Worm (Caenorhabditis elegans) whole organism, midembryonic: Measurements from ENCODE around the gene K08H2.4.

Experiments
- T22C8.4 ChIP-seq: fragments of 200-800 bp; sonication (Bioruptor generic); IDR thresholded peaks from 2 replicates; pipeline ENCODE4 v1.3.6; 2022; ENCODE audit warnings: missing genetic modification characterization, missing compliant biosample characterization
- flt-1 ChIP-seq: fragments of 200-800 bp; sonication (Bioruptor generic); IDR thresholded peaks from 2 replicates; pipeline ENCODE4 v1.3.6; 2022; ENCODE audit warnings: missing genetic modification characterization, missing compliant biosample characterization
- klf-2 ChIP-seq: fragments of 200-800 bp; sonication (Bioruptor generic); conservative IDR thresholded peaks from 2 replicates; pipeline ENCODE4 v1.3.6; 2022; ENCODE audit warnings: missing genetic modification reagents, missing genetic modification characterization, missing compliant biosample characterization
- ztf-23 ChIP-seq: fragments of 200-800 bp; sonication (Bioruptor generic); IDR thresholded peaks from 2 replicates; pipeline ENCODE4 v1.3.6; 2022; ENCODE audit warnings: missing genetic modification reagents, missing genetic modification characterization, missing compliant biosample characterization

DNA sequence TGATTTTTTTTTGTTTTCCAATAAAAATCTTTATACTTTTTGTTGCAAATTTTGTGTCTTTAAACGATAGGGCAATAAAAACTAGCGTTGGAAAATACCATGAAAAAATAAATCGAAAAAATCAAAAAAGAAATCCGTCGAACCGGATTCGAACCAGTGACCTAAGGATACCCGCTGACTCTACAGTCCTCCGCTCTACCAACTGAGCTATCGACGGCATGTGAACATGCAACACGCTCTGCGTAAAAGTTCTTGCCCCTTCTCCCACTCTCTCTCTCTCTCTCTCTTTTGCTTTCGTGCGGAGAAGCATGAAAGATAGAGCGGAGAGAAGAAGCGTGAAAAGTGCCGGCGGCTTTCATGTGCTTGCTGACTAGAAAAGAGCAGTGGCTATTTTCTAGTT is 26.3 kb downstream of the K08H2.4 start:
- peak; percentile 92 for TF ChIP-seq flt-1
- peak; percentile 89 for TF ChIP-seq T22C8.4 (GFP tag; lab: Robert Waterston, UW)
- TF ChIP-seq klf-2 (GFP tag; lab: Robert Waterston, UW): peak; percentile 90
- peak; percentile 94 for TF ChIP-seq ztf-23 (GFP tag; lab: Robert Waterston, UW)
